Worm (Caenorhabditis elegans) whole organism, L4/young adult: ENCODE measurements around the gene glrx-22.

Experiments used
- W03F9.2 ChIP-seq: fragments of 150-350 bp; optimal IDR thresholded peaks from 2 replicates; lab custom pipeline; 2014; ENCODE audit warnings: missing biosample characterization, missing genetic modification characterization
- dao-5 ChIP-seq: sonication (generic microtip); optimal IDR thresholded peaks from 2 replicates; lab custom pipeline; 2016; ENCODE audit warnings: missing genotype, missing genetic modification characterization, moderate library complexity, missing compliant biosample characterization

DNA sequence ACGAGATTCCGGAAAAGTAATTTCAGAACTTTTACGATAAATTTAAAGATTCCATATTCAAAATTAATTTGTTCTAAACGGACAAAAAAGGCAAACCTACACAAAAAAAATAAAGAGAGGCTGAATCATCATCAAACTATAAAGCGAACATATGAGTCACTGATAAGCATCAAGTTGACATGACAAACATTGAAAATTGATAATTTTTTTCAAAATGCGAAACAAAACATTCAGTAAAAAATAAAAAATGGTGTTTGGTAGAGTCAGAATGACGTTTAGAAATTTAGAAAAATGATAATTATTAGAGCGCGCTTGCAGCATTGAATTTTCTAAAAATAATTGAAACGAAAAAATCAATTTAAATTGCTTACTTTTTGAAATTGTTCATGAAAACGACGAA is 1.2 kb downstream of the glrx-22 start:
- TF ChIP-seq dao-5 (tag; lab: Kevin White, UChicago) (no peak), W03F9.2 (tag; lab: Kevin White, UChicago) (no peak)
